Worm (Caenorhabditis elegans) whole organism, early embryonic: ENCODE measurements around the gene srxa-14.

ENCODE experiments used
- B0310.2 ChIP-seq: sonication (generic microtip); optimal IDR thresholded peaks from 2 replicates; lab custom pipeline; 2016; ENCODE audit warnings: mild to moderate bottlenecking, missing genetic modification characterization, missing compliant biosample characterization
- F13C5.2 ChIP-seq: sonication (generic microtip); optimal IDR thresholded peaks from 2 replicates; lab custom pipeline; 2017; ENCODE audit warnings: mild to moderate bottlenecking, missing genetic modification characterization, inconsistent platforms, missing compliant biosample characterization
- aly-1 ChIP-seq: sonication (generic microtip); optimal IDR thresholded peaks from 2 replicates; lab custom pipeline; 2016; ENCODE audit warnings: missing genetic modification characterization, missing compliant biosample characterization
- ama-1 ChIP-seq: fragments of 150-350 bp; optimal IDR thresholded peaks from 2 replicates; lab custom pipeline; 2014
- ceh-13 ChIP-seq: fragments of 200-800 bp; sonication (Bioruptor generic); optimal IDR thresholded peaks from 2 replicates; lab custom pipeline; 2018; ENCODE audit warnings: mild to moderate bottlenecking, missing genetic modification characterization, missing compliant biosample characterization
- ceh-36 ChIP-seq: sonication (generic microtip); optimal IDR thresholded peaks from 2 replicates; lab custom pipeline; 2016; ENCODE audit warnings: missing genetic modification characterization, inconsistent platforms, missing compliant biosample characterization
- ets-7 ChIP-seq: sonication (generic microtip); optimal IDR thresholded peaks from 2 replicates; lab custom pipeline; 2016; ENCODE audit warnings: missing genotype, missing genetic modification characterization, missing compliant biosample characterization
- flt-1 ChIP-seq: fragments of 200-800 bp; sonication (Bioruptor generic); IDR thresholded peaks from 2 replicates; pipeline ENCODE4 v1.3.6; 2022; ENCODE audit warnings: missing genetic modification characterization, missing compliant biosample characterization
- hmbx-1 ChIP-seq: sonication (generic microtip); optimal IDR thresholded peaks from 2 replicates; lab custom pipeline; 2016; ENCODE audit warnings: mild to moderate bottlenecking, missing genetic modification characterization, missing compliant biosample characterization
- hmg-4 ChIP-seq: fragments of 200-800 bp; sonication (Bioruptor generic); optimal IDR thresholded peaks from 2 replicates; lab custom pipeline; 2018; ENCODE audit warnings: mild to moderate bottlenecking, missing genetic modification characterization, missing compliant biosample characterization
- hnd-1 ChIP-seq: sonication (generic microtip); optimal IDR thresholded peaks from 2 replicates; lab custom pipeline; 2016; ENCODE audit warnings: missing genetic modification characterization, missing compliant biosample characterization
- pes-1 ChIP-seq: fragments of 200-800 bp; sonication (Bioruptor generic); IDR thresholded peaks from 2 replicates; pipeline ENCODE4 v1.3.6; 2022; ENCODE audit warnings: missing genetic modification reagents, missing genetic modification characterization, missing compliant biosample characterization
- scrt-1 ChIP-seq: fragments of 200-800 bp; sonication (Bioruptor generic); IDR thresholded peaks from 2 replicates; pipeline ENCODE4 v1.3.6; 2022; ENCODE audit warnings: missing genetic modification characterization, missing compliant biosample characterization
- sea-1 ChIP-seq: fragments of 200-800 bp; sonication (Bioruptor generic); conservative IDR thresholded peaks from 2 replicates; pipeline ENCODE4 v1.3.6; 2022; ENCODE audit warnings: missing genetic modification characterization, missing compliant biosample characterization
- tbx-11 ChIP-seq: fragments of 200-800 bp; sonication (Bioruptor generic); IDR thresholded peaks from 2 replicates; pipeline ENCODE4 v1.3.6; 2022; ENCODE audit warnings: missing genetic modification characterization, missing compliant biosample characterization
- tbx-37 ChIP-seq: fragments of 200-800 bp; sonication (Bioruptor generic); conservative IDR thresholded peaks from 2 replicates; pipeline ENCODE4 v1.3.6; 2022; ENCODE audit warnings: missing genetic modification reagents, missing genetic modification characterization, missing compliant biosample characterization
- tra-4 ChIP-seq: sonication (generic microtip); optimal IDR thresholded peaks from 2 replicates; lab custom pipeline; 2017; ENCODE audit warnings: missing genetic modification characterization, missing compliant biosample characterization

srxa-14 gene

ce11 chrV:20670625-20671024 lies 31.2 kb downstream of the srxa-14 start:
- no peak for TF ChIP-seq F13C5.2 (tag; lab: Kevin White, UChicago)
- TF ChIP-seq tbx-37 (GFP tag; lab: Robert Waterston, UW): no peak
- TF ChIP-seq hmg-4 (GFP tag; lab: Kevin White, UChicago): no peak
- TF ChIP-seq tbx-11 (GFP tag; lab: Robert Waterston, UW): no peak
- TF ChIP-seq aly-1 (tag; lab: Kevin White, UChicago): no peak
- TF ChIP-seq ets-7 (tag; lab: Kevin White, UChicago): no peak
- no peak for TF ChIP-seq hmbx-1 (tag; lab: Kevin White, UChicago)
- TF ChIP-seq tra-4: no peak
- no peak for TF ChIP-seq ama-1

ce11 chrV:20680189-20680588 lies 40.8 kb downstream of the srxa-14 start:
- TF ChIP-seq hnd-1 (tag; lab: Kevin White, UChicago) (no peak), ceh-13 (GFP tag; lab: Kevin White, UChicago) (no peak), tra-4 (no peak), scrt-1 (GFP tag; lab: Robert Waterston, UW) (no peak), tbx-37 (GFP tag; lab: Robert Waterston, UW) (no peak), tbx-11 (GFP tag; lab: Robert Waterston, UW) (no peak)

ce11 chrV:20681120-20681519 lies 41.7 kb downstream of the srxa-14 start, which contains the start of gene srsx-35:
TSS of gene srsx-35 (plus strand) at chrV:20681420.
- TF ChIP-seq tra-4 (no peak), sea-1 (GFP tag; lab: Robert Waterston, UW) (no peak), ceh-13 (GFP tag; lab: Kevin White, UChicago) (no peak), aly-1 (tag; lab: Kevin White, UChicago) (no peak)

ce11 chrV:20681824-20682223 lies 42.4 kb downstream of the srxa-14 start:
- TF ChIP-seq pes-1 (0 out of 2 replicates have a peak, but pooled peaks have one; percentile 20), aly-1 (tag; lab: Kevin White, UChicago) (no peak)

- TF ChIP-seq flt-1 (GFP tag; lab: Robert Waterston, UW): no peak
- TF ChIP-seq tbx-11 (GFP tag; lab: Robert Waterston, UW): no peak
- no peak for TF ChIP-seq hmg-4 (GFP tag; lab: Kevin White, UChicago)
- TF ChIP-seq ceh-36 (tag; lab: Kevin White, UChicago): no peak
- TF ChIP-seq pes-1: no peak
- TF ChIP-seq hnd-1 (tag; lab: Kevin White, UChicago): no peak
- TF ChIP-seq ceh-13 (GFP tag; lab: Kevin White, UChicago): no peak
- no peak for TF ChIP-seq scrt-1 (GFP tag; lab: Robert Waterston, UW)
- no peak for TF ChIP-seq ama-1
- TF ChIP-seq tbx-37 (GFP tag; lab: Robert Waterston, UW): no peak
- no peak for TF ChIP-seq ets-7 (tag; lab: Kevin White, UChicago)
- no peak for TF ChIP-seq hmbx-1 (tag; lab: Kevin White, UChicago)
- no peak for TF ChIP-seq F13C5.2 (tag; lab: Kevin White, UChicago)
- TF ChIP-seq sea-1 (GFP tag; lab: Robert Waterston, UW): no peak
- TF ChIP-seq B0310.2 (tag; lab: Kevin White, UChicago): no peak
- no peak for TF ChIP-seq aly-1 (tag; lab: Kevin White, UChicago)
- TF ChIP-seq tra-4: no peak
Measured at ce11 chrV:20682309-20682708, 42.9 kb downstream of the srxa-14 start.

DNA sequence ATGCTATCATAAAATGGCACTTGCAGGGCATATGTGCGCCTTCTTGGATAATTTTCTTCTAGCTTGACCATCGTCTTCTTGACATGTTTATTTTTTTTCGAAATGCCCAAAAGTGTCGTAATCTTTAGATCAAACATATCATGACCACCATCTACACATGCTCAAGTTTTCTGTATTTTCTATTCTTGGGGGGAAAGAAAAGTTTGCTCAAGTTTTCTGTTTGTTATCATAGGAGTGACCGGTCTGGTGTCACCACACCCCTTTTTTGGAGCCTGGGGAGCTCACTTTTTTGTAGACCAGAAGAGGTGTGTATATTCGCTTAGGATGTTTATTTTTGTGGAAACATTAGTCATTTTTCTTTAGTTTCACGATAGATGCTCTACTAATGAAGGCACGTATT lies 46.0 kb downstream of the srxa-14 start, which contains the start of gene klf-2:
Gene klf-2 (plus strand): TSS at position 301 of the 400 bp plus-strand sequence.
- TF ChIP-seq hmg-4 (GFP tag; lab: Kevin White, UChicago): no peak
- TF ChIP-seq sea-1 (GFP tag; lab: Robert Waterston, UW): no peak
- no peak for TF ChIP-seq ceh-13 (GFP tag; lab: Kevin White, UChicago)
- no peak for TF ChIP-seq ama-1
- TF ChIP-seq F13C5.2 (tag; lab: Kevin White, UChicago): no peak
- TF ChIP-seq scrt-1 (GFP tag; lab: Robert Waterston, UW): no peak
- no peak for TF ChIP-seq B0310.2 (tag; lab: Kevin White, UChicago)
- no peak for TF ChIP-seq hnd-1 (tag; lab: Kevin White, UChicago)
- no peak for TF ChIP-seq flt-1 (GFP tag; lab: Robert Waterston, UW)
- TF ChIP-seq tra-4: no peak
- TF ChIP-seq tbx-37 (GFP tag; lab: Robert Waterston, UW): no peak
- TF ChIP-seq hmbx-1 (tag; lab: Kevin White, UChicago): no peak
- no peak for TF ChIP-seq aly-1 (tag; lab: Kevin White, UChicago)
- no peak for TF ChIP-seq tbx-11 (GFP tag; lab: Robert Waterston, UW)
- TF ChIP-seq ets-7 (tag; lab: Kevin White, UChicago): no peak
- no peak for TF ChIP-seq ceh-36 (tag; lab: Kevin White, UChicago)
- TF ChIP-seq pes-1: no peak

DNA sequence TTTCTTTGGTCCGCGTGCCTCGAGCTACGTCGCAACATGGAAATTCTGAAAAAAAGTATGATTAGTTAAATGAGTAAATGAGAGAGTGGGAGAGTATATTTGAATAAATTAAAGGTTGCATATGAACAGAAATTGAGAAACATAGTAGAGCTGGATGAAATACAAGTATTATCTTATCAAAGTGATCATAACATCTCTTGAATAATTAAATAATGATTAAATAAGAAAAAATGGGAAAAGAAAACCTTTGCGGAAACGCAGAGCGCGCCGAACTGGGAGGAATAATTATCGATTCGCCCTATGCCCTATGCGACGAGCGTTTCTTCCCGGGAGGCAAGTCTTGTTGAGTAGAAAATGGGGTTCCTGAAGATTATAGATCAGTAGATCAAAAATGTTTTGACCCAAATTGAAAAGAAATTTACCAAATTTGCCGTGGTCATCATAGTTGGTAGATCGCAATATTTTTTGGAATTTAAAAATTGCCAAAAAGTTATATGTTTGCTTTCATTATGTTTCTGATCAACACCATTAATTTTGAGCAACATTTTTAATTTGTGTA lies 50.2 kb downstream of the srxa-14 start, which contains the start of gene F53F8.3:
Gene F53F8.3 (minus strand): TSS at position 51 of the 559 bp plus-strand sequence.
- no peak for TF ChIP-seq ceh-13 (GFP tag; lab: Kevin White, UChicago)
- no peak for TF ChIP-seq hnd-1 (tag; lab: Kevin White, UChicago)
